Fruit fly (Drosophila melanogaster): Measurements from ENCODE around the gene CG16974.

The CG16974 gene

DNA sequence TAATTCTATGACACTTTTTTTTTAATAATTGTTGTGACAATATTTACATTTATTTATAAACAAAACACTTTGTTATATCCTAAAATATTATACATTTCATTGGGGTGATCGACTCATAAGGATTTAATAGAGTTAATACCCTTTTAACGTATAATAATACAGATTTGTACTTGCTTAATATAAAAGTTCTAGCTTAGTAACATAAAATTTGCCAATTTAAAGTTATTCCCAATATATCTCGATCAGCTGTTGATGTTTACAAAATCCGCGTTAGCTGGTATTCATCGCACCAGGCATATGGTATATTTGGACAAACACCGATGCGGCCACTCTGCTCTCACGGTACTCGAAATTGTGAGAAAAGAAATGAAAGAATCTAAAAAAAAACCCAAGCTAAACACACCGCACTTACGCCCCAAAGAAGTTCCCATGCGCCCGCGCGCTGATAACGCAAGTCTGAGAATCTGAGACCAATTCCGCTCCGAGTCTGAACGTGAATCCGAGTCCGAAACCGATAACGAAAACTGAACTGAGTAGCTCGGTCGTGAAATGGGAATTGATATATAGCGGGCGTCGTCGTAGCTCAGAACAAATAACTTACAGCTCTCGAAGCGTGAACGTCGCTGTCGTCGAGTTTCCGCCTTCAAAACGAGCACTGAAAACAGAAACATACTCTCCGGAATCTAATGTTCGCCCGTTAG lies 11.8 kb upstream of the CG16974 start, which contains the start of gene Pect (continued):
- TF ChIP-seq Poxn (GFP tag; IDR thresholded peaks at IDR 0.05) (no peak), chm (GFP tag; IDR thresholded peaks at IDR 0.05) (peak; percentile 63; the same call in 1 of the 2 replicates), CG2129 (GFP tag; IDR thresholded peaks at IDR 0.05; ENCODE audit: partially characterized antibody) (no peak; the same call in 1 of the 2 replicates), pho (GFP tag; optimal IDR thresholded peaks at IDR 0.05) (no peak), cas (GFP tag; IDR thresholded peaks at IDR 0.05) (no peak), ems (GFP tag; optimal IDR thresholded peaks at IDR 0.05) (no peak), Dfd (GFP tag; optimal IDR thresholded peaks at IDR 0.05) (no peak), CG12942 (GFP tag; optimal IDR thresholded peaks at IDR 0.05) (no peak), CG6854 (GFP tag; optimal IDR thresholded peaks at IDR 0.05) (no peak), MBD-R2 (GFP tag; IDR thresholded peaks at IDR 0.05) (0 out of 2 replicates have a peak, but pooled peaks have one; percentile 12), sob (GFP tag; IDR thresholded peaks at IDR 0.05) (peak; percentile 55; the same call in 1 of the 2 replicates), dm (GFP tag; optimal IDR thresholded peaks at IDR 0.05) (peak; percentile 64), Vsx1 (GFP tag; optimal IDR thresholded peaks at IDR 0.05) (no peak), CG11560 (tag; IDR thresholded peaks at IDR 0.05) (no peak), CG7839 (tag; optimal IDR thresholded peaks at IDR 0.05) (no peak), CG8765 (GFP tag; IDR thresholded peaks at IDR 0.05) (no peak), CG7987 (GFP tag; optimal IDR thresholded peaks at IDR 0.05) (no peak), Sox102F (GFP tag; optimal IDR thresholded peaks at IDR 0.05) (no peak), Lim3 (GFP tag; IDR thresholded peaks at IDR 0.05) (no peak), ewg (GFP tag; optimal IDR thresholded peaks at IDR 0.05) (peak; percentile 98), bbx (GFP tag; IDR thresholded peaks at IDR 0.05; ENCODE audit: partially characterized antibody) (peak; percentile 49), Ada2b (GFP tag; IDR thresholded peaks at IDR 0.05) (no peak), Hmr (GFP tag; optimal IDR thresholded peaks at IDR 0.05) (peak; percentile 6), CG10366 (GFP tag; IDR thresholded peaks at IDR 0.05) (no peak), HmgZ (tag; optimal IDR thresholded peaks at IDR 0.05) (peak; percentile 62), CHES-1-like (GFP tag; optimal IDR thresholded peaks at IDR 0.05) (no peak), CG9876 (GFP tag; optimal IDR thresholded peaks at IDR 0.05) (no peak), CG10267 (tag; optimal IDR thresholded peaks at IDR 0.05) (peak; percentile 60), CG11723 (GFP tag; optimal IDR thresholded peaks at IDR 0.05) (no peak), Dp (GFP tag; optimal IDR thresholded peaks at IDR 0.05) (peak; percentile 10), hth (optimal IDR thresholded peaks at IDR 0.05) (no peak), CG16863 (GFP tag; optimal IDR thresholded peaks at IDR 0.05) (no peak), oc (tag; optimal IDR thresholded peaks at IDR 0.05) (no peak), CG42726 (GFP tag; IDR thresholded peaks at IDR 0.05; ENCODE audit: partially characterized antibody) (no peak), Drgx (GFP tag; IDR thresholded peaks at IDR 0.05) (0 out of 2 replicates have a peak, but pooled peaks have one; percentile 9), Hr78 (GFP tag; optimal IDR thresholded peaks at IDR 0.05) (no peak), CG1024 (GFP tag; IDR thresholded peaks at IDR 0.05) (no peak), vnd (GFP tag; IDR thresholded peaks at IDR 0.05; ENCODE audit: partially characterized antibody) (peak; percentile 40; the same call in 1 of the 3 replicates), Dek (tag; optimal IDR thresholded peaks at IDR 0.05) (peak; percentile 58), CG18476 (GFP tag; optimal IDR thresholded peaks at IDR 0.05) (peak; percentile 19), cg (GFP tag; optimal IDR thresholded peaks at IDR 0.05) (no peak), NFAT (GFP tag; IDR thresholded peaks at IDR 0.05) (no peak), kay (GFP tag; optimal IDR thresholded peaks at IDR 0.05) (no peak), seq (GFP tag; IDR thresholded peaks at IDR 0.05) (peak; percentile 44; the same call in 1 of the 2 replicates), phol (tag; optimal IDR thresholded peaks at IDR 0.05) (peak; percentile 63), gem (tag; optimal IDR thresholded peaks at IDR 0.05) (no peak), her (GFP tag; optimal IDR thresholded peaks at IDR 0.05) (peak; percentile 98), maf-S (GFP tag; optimal IDR thresholded peaks at IDR 0.05) (no peak), YL-1 (GFP tag; optimal IDR thresholded peaks at IDR 0.05) (no peak), CG3163 (GFP tag; optimal IDR thresholded peaks at IDR 0.05) (no peak)
